Worm (Caenorhabditis elegans) whole organism, L4/young adult: ENCODE results near the gene T05C1.3.

Source experiments
- W03F9.2 ChIP-seq: fragments of 150-350 bp; optimal IDR thresholded peaks from 2 replicates; lab custom pipeline; 2014; ENCODE audit warnings: missing biosample characterization, missing genetic modification characterization
- dao-5 ChIP-seq: sonication (generic microtip); optimal IDR thresholded peaks from 2 replicates; lab custom pipeline; 2016; ENCODE audit warnings: missing genotype, missing genetic modification characterization, moderate library complexity, missing compliant biosample characterization
- him-1 ChIP-seq: sonication (generic microtip); optimal IDR thresholded peaks from 2 replicates; lab custom pipeline; 2016; ENCODE audit warnings: missing genotype, missing genetic modification reagents, missing genetic modification characterization, missing compliant biosample characterization

T05C1.3 gene

ce11 chrII:4489288-4489687 is at the start of gene T05C1.3:
Gene T05C1.3 (minus strand): TSS chrII:4489388.
- TF ChIP-seq him-1 (tag; lab: Kevin White, UChicago) (no peak), W03F9.2 (tag; lab: Kevin White, UChicago) (no peak), dao-5 (tag; lab: Kevin White, UChicago) (no peak)

- TF ChIP-seq dao-5 (tag; lab: Kevin White, UChicago) = no peak
- TF ChIP-seq him-1 (tag; lab: Kevin White, UChicago) = no peak
- no peak for TF ChIP-seq W03F9.2 (tag; lab: Kevin White, UChicago)
Observed at ce11 chrII:4537141-4537540, 48.0 kb upstream of the T05C1.3 start, which contains the start of gene sra-33. Gene sra-33 (minus strand): TSS chrII:4537241.

ce11 chrII:4531880-4532279 is 42.7 kb upstream of the T05C1.3 start, which contains the start of gene sra-32:
Gene sra-32 (minus strand): TSS chrII:4531980.
- no peak for TF ChIP-seq dao-5 (tag; lab: Kevin White, UChicago)
- no peak for TF ChIP-seq W03F9.2 (tag; lab: Kevin White, UChicago)
- no peak for TF ChIP-seq him-1 (tag; lab: Kevin White, UChicago)

- TF ChIP-seq him-1 (tag; lab: Kevin White, UChicago) (no peak), dao-5 (tag; lab: Kevin White, UChicago) (no peak), W03F9.2 (tag; lab: Kevin White, UChicago) (no peak)
Observed at ce11 chrII:4527800-4528199, 38.6 kb upstream of the T05C1.3 start, which contains the start of gene sra-35. Gene sra-35 (minus strand): TSS chrII:4527900.

ce11 chrII:4525185-4525584 is 36.0 kb upstream of the T05C1.3 start:
- TF ChIP-seq dao-5 (tag; lab: Kevin White, UChicago) (no peak), W03F9.2 (tag; lab: Kevin White, UChicago) (no peak), him-1 (tag; lab: Kevin White, UChicago) (no peak)

ce11 chrII:4523122-4523672 is 34.0 kb upstream of the T05C1.3 start, which contains the start of the genes B0304.4 and B0304.2:
Gene B0304.4 (minus strand): TSS chrII:4523222.
Gene B0304.2 (plus strand): TSS chrII:4523622.
- TF ChIP-seq W03F9.2 (tag; lab: Kevin White, UChicago) = no peak
- TF ChIP-seq him-1 (tag; lab: Kevin White, UChicago) = no peak
- no peak for TF ChIP-seq dao-5 (tag; lab: Kevin White, UChicago)

- TF ChIP-seq him-1 (tag; lab: Kevin White, UChicago) = no peak
- TF ChIP-seq dao-5 (tag; lab: Kevin White, UChicago) = no peak
Observed at ce11 chrII:4519976-4520594, 30.9 kb upstream of the T05C1.3 start.

- TF ChIP-seq W03F9.2 (tag; lab: Kevin White, UChicago) (no peak), dao-5 (tag; lab: Kevin White, UChicago) (no peak), him-1 (tag; lab: Kevin White, UChicago) (no peak)
Observed at ce11 chrII:4518300-4518907, 29.2 kb upstream of the T05C1.3 start, which contains the start of gene hlh-1. Gene hlh-1 (plus strand): TSS chrII:4518574.

ce11 chrII:4517254-4517653 is 28.1 kb upstream of the T05C1.3 start:
- TF ChIP-seq W03F9.2 (tag; lab: Kevin White, UChicago) = no peak
- TF ChIP-seq him-1 (tag; lab: Kevin White, UChicago) = no peak
- TF ChIP-seq dao-5 (tag; lab: Kevin White, UChicago) = no peak

- TF ChIP-seq W03F9.2 (tag; lab: Kevin White, UChicago) = no peak
- no peak for TF ChIP-seq him-1 (tag; lab: Kevin White, UChicago)
- TF ChIP-seq dao-5 (tag; lab: Kevin White, UChicago) = no peak
Observed at ce11 chrII:4516291-4516690, 27.1 kb upstream of the T05C1.3 start.

ce11 chrII:4511911-4512310 is 22.7 kb upstream of the T05C1.3 start, which contains the start of gene cyp-23A1:
Gene cyp-23A1 (plus strand): TSS chrII:4512211.
- TF ChIP-seq W03F9.2 (tag; lab: Kevin White, UChicago) (no peak), dao-5 (tag; lab: Kevin White, UChicago) (no peak), him-1 (tag; lab: Kevin White, UChicago) (no peak)

ce11 chrII:4510684-4511083 is 21.5 kb upstream of the T05C1.3 start:
- TF ChIP-seq him-1 (tag; lab: Kevin White, UChicago) (no peak), dao-5 (tag; lab: Kevin White, UChicago) (no peak), W03F9.2 (tag; lab: Kevin White, UChicago) (no peak)

ce11 chrII:4507669-4508068 is 18.5 kb upstream of the T05C1.3 start:
- TF ChIP-seq dao-5 (tag; lab: Kevin White, UChicago) (no peak), him-1 (tag; lab: Kevin White, UChicago) (no peak), W03F9.2 (tag; lab: Kevin White, UChicago) (no peak)
